Worm (Caenorhabditis elegans): ENCODE data around the gene R12C12.10.

The R12C12.10 gene

DNA sequence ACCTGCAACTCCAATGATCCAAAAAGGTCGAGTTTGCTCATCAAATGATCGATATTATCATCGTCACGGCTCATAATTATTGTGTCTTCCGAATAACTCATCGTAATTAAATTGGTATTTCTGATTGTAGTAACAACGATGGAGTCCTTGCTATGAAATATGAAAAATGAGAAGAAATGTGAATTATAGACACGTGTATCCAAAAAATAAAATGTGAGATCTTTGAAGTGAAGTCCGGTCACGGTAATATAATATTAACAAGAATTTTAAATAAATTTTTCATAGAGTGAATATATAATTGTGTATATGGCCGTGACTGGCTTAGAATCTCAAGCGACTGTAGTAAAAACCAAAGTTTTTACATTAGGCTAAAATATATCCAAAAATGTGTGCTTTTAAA lies 24.0 kb upstream of the R12C12.10 start, which contains the start of gene H12I13.1:
H12I13.1 (minus strand) TSS at position 101 of the 400 bp plus-strand sequence.
- TF ChIP-seq nfyb-1 (GFP tag; IDR thresholded peaks at IDR 0.05) (no peak), ztf-26 (tag; optimal IDR thresholded peaks at IDR 0.05) (no peak), egl-44 (GFP tag; IDR thresholded peaks at IDR 0.05) (no peak), lsy-27 (tag; optimal IDR thresholded peaks at IDR 0.05; ENCODE audit: borderline replicate concordance, insufficient read depth) (no peak), lsl-1 (GFP tag; optimal IDR thresholded peaks at IDR 0.05) (no peak)

DNA sequence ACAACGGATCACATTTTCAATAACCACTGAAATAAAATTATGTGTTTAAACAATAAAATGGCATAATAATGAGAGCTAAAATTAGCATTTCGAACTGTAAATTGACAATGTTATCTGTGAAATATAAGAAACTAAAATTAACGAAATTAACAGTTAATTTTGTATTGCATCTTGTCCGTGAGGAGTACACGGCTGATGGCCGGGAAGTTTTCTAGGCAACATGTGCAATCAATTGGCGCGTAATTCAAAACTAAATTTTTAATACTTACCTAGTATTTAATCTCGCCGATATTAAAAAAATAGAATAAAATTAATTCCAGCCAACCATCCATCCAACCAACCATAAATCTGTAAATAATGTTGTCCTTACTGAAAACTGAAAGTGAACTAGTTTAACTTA lies 18.4 kb upstream of the R12C12.10 start:
- no peak for TF ChIP-seq hsf-1 (GFP tag; IDR thresholded peaks at IDR 0.05)
- no peak for TF ChIP-seq nhr-120 (GFP tag; IDR thresholded peaks at IDR 0.05)
- no peak for TF ChIP-seq xnd-1 (tag; optimal IDR thresholded peaks at IDR 0.05)
- peak; percentile 25; the same call in 1 of the 2 replicates for TF ChIP-seq rcor-1 (GFP tag; IDR thresholded peaks at IDR 0.05)
- TF ChIP-seq lag-1 (GFP tag; IDR thresholded peaks at IDR 0.05) = no peak
- no peak for TF ChIP-seq atf-7 (tag; optimal IDR thresholded peaks at IDR 0.05)
- no peak for TF ChIP-seq ztf-22 (GFP tag; optimal IDR thresholded peaks at IDR 0.05)
- TF ChIP-seq Y95B8A.8 (GFP tag; IDR thresholded peaks at IDR 0.05) = 0 out of 2 replicates have a peak, but pooled peaks have one; percentile 33
- TF ChIP-seq nhr-27 (tag; optimal IDR thresholded peaks at IDR 0.05) = peak; percentile 36
- TF ChIP-seq athp-1 (tag; optimal IDR thresholded peaks at IDR 0.05) = peak; percentile 4
- TF ChIP-seq B0019.2 (GFP tag; conservative IDR thresholded peaks at IDR 0.05) = no peak
- TF ChIP-seq lsl-1 (GFP tag; optimal IDR thresholded peaks at IDR 0.05) = peak; percentile 24
- no peak for TF ChIP-seq ceh-91 (GFP tag; IDR thresholded peaks at IDR 0.05)
- peak in 1 of 2 experiments; percentile 56 for TF ChIP-seq rec-8 (tag; optimal IDR thresholded peaks at IDR 0.05)
- TF ChIP-seq F22D6.2 (tag; optimal IDR thresholded peaks at IDR 0.05) = peak; percentile 56
- TF ChIP-seq aptf-2 (GFP tag; conservative IDR thresholded peaks at IDR 0.05) = peak; percentile 79
- TF ChIP-seq snpc-1.1 (tag; optimal IDR thresholded peaks at IDR 0.05; ENCODE audit: insufficient read depth) = no peak
- no peak for TF ChIP-seq tlf-1 (GFP tag; optimal IDR thresholded peaks at IDR 0.05)
- peak; percentile 75 for TF ChIP-seq madf-6 (GFP tag; IDR thresholded peaks at IDR 0.05)
- TF ChIP-seq tbx-9 (tag; optimal IDR thresholded peaks at IDR 0.05; ENCODE audit: borderline replicate concordance) = no peak
- TF ChIP-seq repo-1 (tag; optimal IDR thresholded peaks at IDR 0.05) = no peak
- peak; percentile 58; the same call in 1 of the 2 replicates for TF ChIP-seq ekl-4 (GFP tag; IDR thresholded peaks at IDR 0.05)
- peak; percentile 22; the same call in 1 of the 2 replicates for TF ChIP-seq madf-8 (GFP tag; conservative IDR thresholded peaks at IDR 0.05)
- no peak for TF ChIP-seq cebp-1 (GFP tag; IDR thresholded peaks at IDR 0.05)
- TF ChIP-seq cebp-1 (tag; optimal IDR thresholded peaks at IDR 0.05) = no peak
- no peak for TF ChIP-seq bed-1 (GFP tag; IDR thresholded peaks at IDR 0.05)
- TF ChIP-seq ztf-18 (tag; optimal IDR thresholded peaks at IDR 0.05) = peak; percentile 44
- TF ChIP-seq F23B12.7 (tag; optimal IDR thresholded peaks at IDR 0.05; ENCODE audit: insufficient read depth) = no peak
- no peak for TF ChIP-seq gei-17 (GFP tag; optimal IDR thresholded peaks at IDR 0.05)
- no peak for TF ChIP-seq nfya-2 (GFP tag; IDR thresholded peaks at IDR 0.05)
- TF ChIP-seq ama-1 (optimal IDR thresholded peaks at IDR 0.05) = no peak
- no peak for TF ChIP-seq ama-1 (GFP tag; optimal IDR thresholded peaks at IDR 0.05)
- TF ChIP-seq mxl-1 (tag; optimal IDR thresholded peaks at IDR 0.05) = no peak
- no peak for TF ChIP-seq cebp-2 (GFP tag; IDR thresholded peaks at IDR 0.05)
- TF ChIP-seq Y56A3A.18 (GFP tag; IDR thresholded peaks at IDR 0.05) = no peak
- TF ChIP-seq hlh-26 (GFP tag; conservative IDR thresholded peaks at IDR 0.05) = no peak
- TF ChIP-seq unc-62 (GFP tag; optimal IDR thresholded peaks at IDR 0.05) = no peak
- TF ChIP-seq hrde-1 (tag; optimal IDR thresholded peaks at IDR 0.05; ENCODE audit: borderline replicate concordance) = no peak
- no peak for TF ChIP-seq ztf-3 (GFP tag; optimal IDR thresholded peaks at IDR 0.05)
- TF ChIP-seq pbrm-1 (GFP tag; IDR thresholded peaks at IDR 0.05) = 0 out of 2 replicates have a peak, but pooled peaks have one; percentile 41
- TF ChIP-seq ztf-26 (tag; optimal IDR thresholded peaks at IDR 0.05) = no peak
- TF ChIP-seq pha-4 (tag; optimal IDR thresholded peaks at IDR 0.05) = no peak
- TF ChIP-seq F33H1.4 (GFP tag; IDR thresholded peaks at IDR 0.05) = peak; percentile 42
- no peak for TF ChIP-seq F57C9.4 (tag; optimal IDR thresholded peaks at IDR 0.05)
